In the genomic region with DNA sequence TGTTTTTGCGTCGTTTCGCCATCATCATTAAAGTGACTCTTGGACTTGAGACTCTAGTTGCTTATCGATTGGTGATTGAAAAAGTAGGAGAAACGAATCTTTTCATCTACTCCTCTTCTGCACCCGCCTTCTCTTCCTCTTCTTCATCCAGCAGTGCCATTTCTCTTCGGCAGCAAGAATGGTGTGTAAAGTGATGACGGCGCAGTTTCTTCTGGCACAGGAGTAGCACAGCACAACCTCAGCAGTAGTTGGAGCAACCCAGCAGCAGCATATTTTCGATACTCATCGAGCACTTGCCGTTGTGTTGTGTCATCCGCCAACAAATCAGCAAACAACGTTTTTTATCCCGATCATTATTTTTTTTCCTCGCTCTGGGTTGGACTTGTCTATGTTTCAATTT, we compare ENCODE assay signal across 1 worm cellular context.
A peak's percentile ranks its signal among the peaks of the same experiment; 100 is the strongest.
TF ChIP-seq lines count a peak whose summit lies in the region.

No protein-coding gene starts in this region.

TF ChIP-seq in whole organism, L1 larva, 84 proteins besides CTCF, POLR2A, EP300 and RAD21 (continued from another document):
- TF ChIP-seq nhr-19 (GFP tag; conservative IDR thresholded peaks at IDR 0.05; lab: Robert Waterston, UW) (peak; percentile 31; the same call in 1 of the 2 replicates), nhr-237 (tag; optimal IDR thresholded peaks at IDR 0.05; lab: Kevin White, UChicago) (no peak), nhr-12 (tag; optimal IDR thresholded peaks at IDR 0.05; lab: Kevin White, UChicago) (no peak), Y116A8C.19 (tag; optimal IDR thresholded peaks at IDR 0.05; lab: Kevin White, UChicago; ENCODE audit: borderline replicate concordance) (no peak), ceh-82 (tag; optimal IDR thresholded peaks at IDR 0.05; lab: Kevin White, UChicago) (no peak), blmp-1 (tag; optimal IDR thresholded peaks at IDR 0.05; lab: Kevin White, UChicago) (no peak), snpc-4 (tag; optimal IDR thresholded peaks at IDR 0.05; lab: Kevin White, UChicago) (no peak), grh-1 (GFP tag; IDR thresholded peaks at IDR 0.05; lab: Robert Waterston, UW) (no peak), unc-130 (tag; optimal IDR thresholded peaks at IDR 0.05; lab: Kevin White, UChicago) (peak; percentile 56), fkh-4 (tag; optimal IDR thresholded peaks at IDR 0.05; lab: Kevin White, UChicago; ENCODE audit: borderline replicate concordance) (no peak), lin-14 (GFP tag; optimal IDR thresholded peaks at IDR 0.05; lab: Kevin White, UChicago) (peak; percentile 37), vab-15 (tag; optimal IDR thresholded peaks at IDR 0.05; lab: Kevin White, UChicago) (no peak), isw-1 (GFP tag; IDR thresholded peaks at IDR 0.05; lab: Robert Waterston, UW) (no peak), nhr-77 (tag; optimal IDR thresholded peaks at IDR 0.05; lab: Kevin White, UChicago) (no peak), aha-1 (tag; optimal IDR thresholded peaks at IDR 0.05; lab: Kevin White, UChicago) (no peak), nhr-71 (tag; optimal IDR thresholded peaks at IDR 0.05; lab: Kevin White, UChicago) (peak; percentile 58), pag-3 (tag; optimal IDR thresholded peaks at IDR 0.05; lab: Kevin White, UChicago; ENCODE audit: borderline replicate concordance, insufficient read depth) (peak; percentile 98), hlh-17 (GFP tag; optimal IDR thresholded peaks at IDR 0.05; lab: Kevin White, UChicago; ENCODE audit: borderline replicate concordance) (no peak), nhr-47 (tag; optimal IDR thresholded peaks at IDR 0.05; lab: Kevin White, UChicago) (no peak), lsy-2 (tag; optimal IDR thresholded peaks at IDR 0.05; lab: Kevin White, UChicago) (peak in 1 of 2 experiments; percentile 23), mef-2 (tag; optimal IDR thresholded peaks at IDR 0.05; lab: Kevin White, UChicago) (no peak), alr-1 (tag; optimal IDR thresholded peaks at IDR 0.05; lab: Kevin White, UChicago; ENCODE audit: borderline replicate concordance) (no peak), swsn-7 (tag; optimal IDR thresholded peaks at IDR 0.05; lab: Kevin White, UChicago) (no peak), egl-27 (tag; optimal IDR thresholded peaks at IDR 0.05; lab: Kevin White, UChicago) (no peak), snu-23 (GFP tag; optimal IDR thresholded peaks at IDR 0.05; lab: Kevin White, UChicago) (peak; percentile 23)
TF ChIP-seq in whole organism, L1 larva: peak in this region for 9.
